Worm (Caenorhabditis elegans): ENCODE data around the gene maph-9.

Gene maph-9

DNA sequence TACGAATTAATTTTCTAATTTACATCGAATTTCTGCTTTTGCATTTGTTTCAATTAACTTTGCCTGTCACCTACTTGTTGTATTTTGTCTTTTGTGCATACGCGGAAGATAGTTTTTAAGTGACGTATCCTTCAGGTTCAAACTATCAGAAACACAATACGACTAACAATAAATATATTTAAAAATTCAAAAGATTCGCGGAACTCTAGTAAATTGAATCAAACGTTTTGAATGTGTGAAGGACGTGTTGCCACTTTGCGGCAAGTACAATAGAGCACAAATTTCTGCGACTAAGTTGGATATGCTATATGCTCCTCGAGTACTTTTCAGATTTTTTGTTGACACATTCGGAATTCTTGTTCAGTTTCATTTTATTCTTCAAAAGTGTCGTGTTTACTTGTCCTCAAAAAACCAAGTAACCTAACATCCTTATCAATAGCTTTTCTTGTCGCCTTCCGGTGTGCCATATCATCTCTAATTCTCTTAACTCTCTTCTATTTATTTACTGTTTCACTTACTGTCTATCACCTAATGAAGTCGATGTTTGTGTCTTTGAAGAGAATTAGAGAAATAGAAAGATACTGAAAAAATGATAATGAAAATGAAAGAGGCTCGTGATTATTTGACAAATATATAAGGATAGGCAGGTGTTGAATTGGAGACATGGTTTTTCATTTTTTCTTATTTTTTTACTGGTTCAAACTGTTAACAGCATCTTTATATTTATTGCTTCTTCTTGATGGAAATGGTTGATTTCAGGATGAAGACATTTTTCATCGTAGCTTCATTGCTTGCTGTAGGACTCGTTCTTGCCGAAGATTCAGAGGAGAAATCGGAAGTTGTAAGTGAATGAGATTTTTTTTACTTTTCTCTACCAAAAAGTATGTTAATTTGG, 32.3 kb downstream of the maph-9 start, which contains the start of gene srlf-7:
Gene srlf-7, plus strand, starts transcription at position 760 of the 895 bp plus-strand sequence.
- TF ChIP-seq ztf-7 (tag; optimal IDR thresholded peaks at IDR 0.05) (no peak), jun-1 (tag; optimal IDR thresholded peaks at IDR 0.05) (peak; percentile 62), Y105C5A.15 (GFP tag; IDR thresholded peaks at IDR 0.05) (no peak), aly-2 (tag; optimal IDR thresholded peaks at IDR 0.05) (no peak), lin-1 (GFP tag; IDR thresholded peaks at IDR 0.05) (peak; percentile 97), ama-1 (optimal IDR thresholded peaks at IDR 0.05) (peak; percentile 38), ceh-62 (tag; optimal IDR thresholded peaks at IDR 0.05) (no peak), lin-39 (tag; optimal IDR thresholded peaks at IDR 0.05) (no peak), nhr-237 (tag; optimal IDR thresholded peaks at IDR 0.05) (no peak), zfp-2 (tag; optimal IDR thresholded peaks at IDR 0.05) (no peak), zip-2 (tag; optimal IDR thresholded peaks at IDR 0.05) (no peak), F26F4.8 (GFP tag; conservative IDR thresholded peaks at IDR 0.05) (no peak), mes-2 (tag; optimal IDR thresholded peaks at IDR 0.05; ENCODE audit: poor library complexity, severe bottlenecking) (no peak), sdz-12 (GFP tag; optimal IDR thresholded peaks at IDR 0.05) (no peak), dmd-9 (GFP tag; IDR thresholded peaks at IDR 0.05) (no peak), gei-8 (GFP tag; optimal IDR thresholded peaks at IDR 0.05) (no peak), egl-27 (tag; optimal IDR thresholded peaks at IDR 0.05) (no peak), T26A8.4 (GFP tag; IDR thresholded peaks at IDR 0.05) (no peak), nhr-10 (tag; optimal IDR thresholded peaks at IDR 0.05) (peak; percentile 87), arid-1 (GFP tag; conservative IDR thresholded peaks at IDR 0.05) (no peak), lin-38 (GFP tag; IDR thresholded peaks at IDR 0.05) (no peak; the same call in 1 of the 2 replicates), D1046.2 (GFP tag; IDR thresholded peaks at IDR 0.05) (no peak), lim-7 (GFP tag; IDR thresholded peaks at IDR 0.05) (no peak), R02D3.7 (tag; optimal IDR thresholded peaks at IDR 0.05) (no peak), mep-1 (tag; optimal IDR thresholded peaks at IDR 0.05) (peak; percentile 70), fos-1 (tag; optimal IDR thresholded peaks at IDR 0.05) (peak; percentile 52), daf-19 (GFP tag; conservative IDR thresholded peaks at IDR 0.05) (no peak), mdl-1 (tag; optimal IDR thresholded peaks at IDR 0.05) (peak; percentile 0 to 87), spr-1 (tag; optimal IDR thresholded peaks at IDR 0.05) (no peak), lsy-2 (tag; optimal IDR thresholded peaks at IDR 0.05) (peak in 1 of 2 experiments; percentile 48), nhr-11 (tag; optimal IDR thresholded peaks at IDR 0.05) (peak; percentile 32), Y75B8A.6 (GFP tag; IDR thresholded peaks at IDR 0.05) (no peak), zip-11 (GFP tag; IDR thresholded peaks at IDR 0.05) (no peak), dpl-1 (GFP tag; optimal IDR thresholded peaks at IDR 0.05) (no peak), ZK546.5 (tag; optimal IDR thresholded peaks at IDR 0.05) (no peak), duxl-1 (tag; optimal IDR thresholded peaks at IDR 0.05; ENCODE audit: poor library complexity) (no peak), nhr-41 (GFP tag; IDR thresholded peaks at IDR 0.05) (peak; percentile 68; the same call in 1 of the 2 replicates), rbr-2 (tag; optimal IDR thresholded peaks at IDR 0.05) (no peak), aha-1 (tag) (peak; percentile 96), nhr-25 (tag; optimal IDR thresholded peaks at IDR 0.05; ENCODE audit: borderline replicate concordance, insufficient read depth) (no peak), hmg-1.1 (GFP tag; IDR thresholded peaks at IDR 0.05) (no peak), hif-1 (tag; optimal IDR thresholded peaks at IDR 0.05) (no peak), pqm-1 (tag; optimal IDR thresholded peaks at IDR 0.05) (peak; percentile 97), ceh-82 (tag; optimal IDR thresholded peaks at IDR 0.05) (no peak), tag-97 (GFP tag; IDR thresholded peaks at IDR 0.05) (no peak), nhr-77 (tag; optimal IDR thresholded peaks at IDR 0.05) (peak; percentile 95), ztf-11 (tag; optimal IDR thresholded peaks at IDR 0.05) (no peak), unc-62 (GFP tag; optimal IDR thresholded peaks at IDR 0.05 in 1 of 2) (peak; percentile 29 to 47), unc-62 (tag; optimal IDR thresholded peaks at IDR 0.05) (no peak), nhr-111 (GFP tag; optimal IDR thresholded peaks at IDR 0.05) (no peak), ceh-44 (GFP tag; IDR thresholded peaks at IDR 0.05) (no peak)
